Worm (Caenorhabditis elegans): ENCODE results near the gene clec-233.

Gene clec-233

DNA sequence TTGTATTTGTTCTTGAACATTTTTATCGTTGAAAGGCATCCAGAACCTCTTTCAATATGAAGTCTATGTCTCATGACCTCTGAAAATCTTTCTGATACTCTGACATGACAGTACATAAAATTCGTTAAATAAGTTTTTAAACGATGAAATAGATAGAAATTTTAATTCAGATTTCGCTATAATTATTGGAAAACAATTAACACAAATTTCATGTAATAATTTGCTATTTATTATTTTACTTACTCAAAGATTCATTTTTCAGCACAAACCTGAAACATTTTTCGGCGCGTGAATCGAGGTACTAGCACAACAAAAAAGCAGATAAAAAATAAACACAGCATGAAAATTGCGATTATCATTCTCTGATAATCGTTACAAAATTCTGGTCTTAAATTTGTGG is 32.8 kb downstream of the clec-233 start, which contains the start of gene T13F3.4:
Gene T13F3.4 (minus strand): TSS at position 101 of the 400 bp plus-strand sequence.
- TF ChIP-seq unc-62 (GFP tag; optimal IDR thresholded peaks at IDR 0.05): no peak

DNA sequence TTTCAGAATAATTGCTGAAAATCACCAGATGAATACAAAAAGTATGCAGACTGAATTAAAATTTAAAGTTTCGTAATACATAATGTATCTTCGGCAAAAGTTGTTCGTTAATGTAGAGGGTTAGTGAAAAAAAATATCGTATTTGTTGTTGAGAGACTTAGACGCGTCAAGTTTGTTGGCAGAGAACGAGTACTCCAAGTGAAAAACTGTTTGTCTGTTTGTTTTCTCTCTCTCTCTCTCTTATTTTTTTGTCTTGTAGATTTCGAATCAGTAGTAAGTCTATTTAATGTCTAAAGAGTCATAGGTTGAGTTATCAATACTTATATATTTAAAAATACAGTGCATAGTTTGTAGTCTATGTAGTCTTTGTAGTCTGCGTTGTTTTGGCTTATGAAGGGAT is 35.8 kb downstream of the clec-233 start, which contains the start of the genes fbxa-2 and T13F3.8:
Gene fbxa-2 (minus strand): TSS at position 101 of the 400 bp plus-strand sequence.
Gene T13F3.8 (plus strand): TSS at position 245 of the 400 bp plus-strand sequence.
- TF ChIP-seq unc-62 (GFP tag; optimal IDR thresholded peaks at IDR 0.05): no peak

DNA sequence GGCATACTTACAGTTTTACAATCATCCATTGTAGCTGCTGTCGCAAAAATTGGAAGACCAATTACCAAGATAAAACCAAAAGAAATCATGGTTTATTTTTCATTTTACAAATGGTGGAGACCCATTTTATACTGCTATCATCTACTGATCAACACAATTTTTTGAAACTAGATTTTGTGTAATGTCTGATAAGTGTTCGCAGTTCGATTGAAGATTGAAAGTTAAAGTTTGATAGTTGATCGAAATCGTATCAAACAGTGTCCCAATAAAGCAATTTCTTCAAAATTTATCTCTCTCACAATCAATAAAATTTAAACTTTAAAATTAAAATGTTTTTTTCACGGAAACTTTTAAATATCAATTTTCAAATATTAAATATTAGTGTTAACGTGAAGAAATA is 37.4 kb downstream of the clec-233 start, which contains the start of gene T13F3.6:
Gene T13F3.6 (minus strand): TSS at position 101 of the 400 bp plus-strand sequence.
- TF ChIP-seq unc-62 (GFP tag; optimal IDR thresholded peaks at IDR 0.05): no peak

DNA sequence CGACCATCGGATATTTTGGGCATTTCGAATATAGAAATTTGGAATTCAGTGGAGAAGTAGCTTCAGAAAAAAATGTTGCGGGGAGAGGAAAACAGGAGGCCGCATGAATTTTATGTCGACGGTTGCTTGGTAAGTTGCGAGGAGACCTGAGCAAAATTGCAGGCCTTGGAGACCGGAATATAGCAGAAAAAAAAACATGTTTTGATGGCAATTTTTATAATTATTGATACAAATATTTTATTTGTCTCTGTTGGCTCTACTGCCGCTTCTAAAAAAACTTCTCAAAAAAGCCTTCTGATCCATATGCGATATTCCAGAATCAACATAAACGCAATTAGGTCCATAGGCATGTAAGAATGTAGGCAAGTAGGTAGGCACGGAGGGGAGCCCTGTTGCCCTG is 41.6 kb downstream of the clec-233 start, which contains the start of gene pacl-1:
Gene pacl-1 (minus strand): TSS at position 101 of the 400 bp plus-strand sequence.
- TF ChIP-seq unc-62 (GFP tag; optimal IDR thresholded peaks at IDR 0.05): no peak

DNA sequence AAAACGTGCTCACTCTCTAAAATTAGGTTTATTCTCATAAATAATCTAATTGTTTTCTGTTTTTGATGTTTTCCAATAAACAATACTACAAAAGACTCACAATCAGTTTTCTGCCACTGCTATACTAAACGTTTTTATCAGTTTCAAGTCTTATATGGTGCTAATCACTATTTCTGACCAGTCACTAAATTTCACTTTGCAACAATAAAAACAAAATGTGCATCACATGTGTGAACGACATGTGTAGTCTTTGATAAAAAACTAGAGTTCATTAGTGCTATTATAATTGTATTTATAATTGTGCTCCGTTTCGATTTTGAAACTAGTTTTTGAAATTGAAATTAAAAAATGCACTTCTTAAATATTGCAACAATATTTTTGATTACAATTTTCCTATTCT is 44.2 kb downstream of the clec-233 start, which contains the start of gene cyp-37B1:
Gene cyp-37B1 (plus strand): TSS at position 199 of the 400 bp plus-strand sequence.
- TF ChIP-seq unc-62 (GFP tag; optimal IDR thresholded peaks at IDR 0.05): no peak

DNA sequence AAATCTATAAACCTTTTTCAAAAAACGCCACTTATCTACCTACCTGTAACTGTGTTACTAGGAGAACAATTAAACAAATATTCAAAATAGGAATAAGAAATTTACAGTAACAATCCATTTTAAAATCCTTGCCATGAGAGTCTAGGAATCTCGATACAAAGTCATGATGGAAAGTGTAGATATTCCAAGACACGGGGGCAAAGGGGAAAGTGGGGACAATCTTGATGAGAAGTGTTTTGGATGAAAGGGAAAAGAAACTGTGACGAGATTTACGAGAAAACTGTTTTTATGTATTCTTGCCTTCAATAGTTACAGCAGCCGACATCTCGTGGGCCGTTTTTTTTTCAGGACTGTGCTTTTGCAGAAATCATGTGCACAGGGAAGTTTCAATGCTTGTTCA is 48.4 kb downstream of the clec-233 start, which contains the start of gene F28G4.2:
Gene F28G4.2 (minus strand): TSS at position 175 of the 400 bp plus-strand sequence.
- no peak for TF ChIP-seq unc-62 (GFP tag; optimal IDR thresholded peaks at IDR 0.05)
